Fruit fly (Drosophila melanogaster) whole organism, pupa: ENCODE data around the gene CG31126.

ENCODE experiments used
- CG10348 ChIP-seq: fragments of 200-800 bp; sonication (Bioruptor generic); IDR thresholded peaks from 2 replicates; pipeline ENCODE4 v1.3.6; 2022; ENCODE audit warnings: missing biosample characterization, missing genetic modification characterization
- CG12605 ChIP-seq: fragments of 200-800 bp; sonication (Bioruptor generic); IDR thresholded peaks from 2 replicates; pipeline ENCODE4 v1.3.6; 2022; ENCODE audit warnings: missing biosample characterization, missing genetic modification characterization
- CG13204 ChIP-seq: fragments of 200-800 bp; sonication (Bioruptor generic); optimal IDR thresholded peaks from 2 replicates; lab custom pipeline; 2018; ENCODE audit warnings: missing biosample characterization, mild to moderate bottlenecking, missing genetic modification characterization, moderate library complexity
- CG14655 ChIP-seq: fragments of 200-800 bp; sonication (Bioruptor generic); optimal IDR thresholded peaks from 3 replicates; lab custom pipeline; 2017; ENCODE audit warnings: mild to moderate bottlenecking, missing biosample characterization, missing genetic modification reagents, missing genetic modification characterization
- CG15710 ChIP-seq: fragments of 200-800 bp; sonication (Bioruptor generic); optimal IDR thresholded peaks from 2 replicates; lab custom pipeline; 2018; ENCODE audit warnings: missing biosample characterization, mild to moderate bottlenecking, missing genetic modification characterization, moderate library complexity
- CG17806 ChIP-seq: fragments of 200-800 bp; sonication (Bioruptor generic); optimal IDR thresholded peaks from 2 replicates; lab custom pipeline; 2018; ENCODE audit warnings: missing biosample characterization, mild to moderate bottlenecking, missing genetic modification characterization, moderate library complexity
- CG32121 ChIP-seq: fragments of 200-800 bp; sonication (Bioruptor generic); IDR thresholded peaks from 2 replicates; pipeline ENCODE4 v1.3.6; 2022; ENCODE audit warnings: missing biosample characterization, missing genetic modification characterization
- CG34367 ChIP-seq: fragments of 200-800 bp; sonication (Bioruptor generic); optimal IDR thresholded peaks from 2 replicates; lab custom pipeline; 2018; ENCODE audit warnings: missing biosample characterization, mild to moderate bottlenecking, missing genetic modification characterization
- CG4496 ChIP-seq: fragments of 200-800 bp; sonication (Bioruptor generic); IDR thresholded peaks from 3 replicates; pipeline ENCODE4 v1.3.6; 2022; ENCODE audit warnings: missing biosample characterization, missing genetic modification characterization
- CG8159 ChIP-seq: fragments of 200-800 bp; sonication (Bioruptor generic); optimal IDR thresholded peaks from 3 replicates; lab custom pipeline; 2018; ENCODE audit warnings: missing biosample characterization, mild to moderate bottlenecking, missing genetic modification characterization, moderate library complexity
- CG8301 ChIP-seq: fragments of 200-800 bp; sonication (Bioruptor generic); optimal IDR thresholded peaks from 2 replicates; lab custom pipeline; 2018; ENCODE audit warnings: missing biosample characterization, mild to moderate bottlenecking, missing genetic modification characterization
- CG9948 ChIP-seq: fragments of 200-800 bp; sonication (Bioruptor generic); optimal IDR thresholded peaks from 2 replicates; lab custom pipeline; 2018; ENCODE audit warnings: missing biosample characterization, mild to moderate bottlenecking, missing genetic modification characterization, moderate library complexity
- D1 ChIP-seq: fragments of 200-800 bp; sonication (Bioruptor generic); optimal IDR thresholded peaks from 2 replicates; lab custom pipeline; 2018; ENCODE audit warnings: missing biosample characterization, mild to moderate bottlenecking, missing genetic modification characterization, moderate library complexity
- EcR ChIP-seq: fragments of 200-800 bp; sonication (Bioruptor generic); optimal IDR thresholded peaks from 3 replicates; lab custom pipeline; 2019; ENCODE audit warnings: missing biosample characterization, missing genetic modification characterization, mild to moderate bottlenecking, moderate library complexity, missing genetic modification reagents
- Ets98B ChIP-seq: fragments of 200-800 bp; sonication (Bioruptor generic); IDR thresholded peaks from 2 replicates; pipeline ENCODE4 v1.3.6; 2022; ENCODE audit warnings: missing biosample characterization, missing genetic modification characterization
- Pif1A ChIP-seq: fragments of 200-800 bp; sonication (Bioruptor generic); optimal IDR thresholded peaks from 3 replicates; lab custom pipeline; 2016; ENCODE audit warnings: missing biosample characterization, missing genetic modification characterization
- Pif1B ChIP-seq: fragments of 200-800 bp; sonication (Bioruptor generic); optimal IDR thresholded peaks from 3 replicates; lab custom pipeline; 2016; ENCODE audit warnings: missing biosample characterization, missing genetic modification characterization
- Snoo ChIP-seq: fragments of 200-800 bp; sonication (Bioruptor generic); optimal IDR thresholded peaks from 3 replicates; lab custom pipeline; 2017; ENCODE audit warnings: missing biosample characterization, mild to moderate bottlenecking, missing genetic modification characterization, inconsistent platforms
- fd96Ca ChIP-seq: fragments of 200-800 bp; sonication (Bioruptor generic); IDR thresholded peaks from 3 replicates; pipeline ENCODE4 v1.3.6; 2022; ENCODE audit warnings: missing biosample characterization, missing genetic modification characterization
- gl ChIP-seq: fragments of 200-800 bp; sonication (Bioruptor generic); optimal IDR thresholded peaks from 2 replicates; lab custom pipeline; 2018; ENCODE audit warnings: missing biosample characterization, mild to moderate bottlenecking, missing genetic modification characterization
- rn ChIP-seq: fragments of 200-800 bp; sonication (Bioruptor generic); IDR thresholded peaks from 2 replicates; pipeline ENCODE4 v1.3.6; 2022; ENCODE audit warnings: missing biosample characterization, missing genetic modification characterization

The CG31126 gene

dm6 chr3R:24659173-24659846, at the start of gene CG31126:
TSS of gene CG31126 (plus strand) at chr3R:24659621.
- TF ChIP-seq CG34367 (tag; lab: Kevin White, UChicago) (no peak), CG17806 (no peak), CG10348 (GFP tag; lab: Robert Waterston, UW) (no peak), CG14655 (GFP tag; lab: Kevin White, UChicago) (no peak), fd96Ca (GFP tag; lab: Robert Waterston, UW) (no peak), Snoo (tag; lab: Kevin White, UChicago) (no peak), Ets98B (GFP tag; lab: Robert Waterston, UW) (no peak), CG9948 (tag; lab: Kevin White, UChicago) (no peak), Pif1B (GFP tag; lab: Kevin White, UChicago) (no peak), CG15710 (tag; lab: Kevin White, UChicago) (no peak), gl (no peak), D1 (tag; lab: Kevin White, UChicago) (no peak), CG12605 (GFP tag; lab: Robert Waterston, UW) (no peak), CG32121 (no peak), CG8301 (tag; lab: Kevin White, UChicago) (no peak), EcR (GFP tag; lab: Kevin White, UChicago) (no peak), CG13204 (GFP tag; lab: Kevin White, UChicago) (no peak), rn (GFP tag; lab: Robert Waterston, UW) (no peak), CG8159 (tag; lab: Kevin White, UChicago) (no peak), CG4496 (GFP tag; lab: Robert Waterston, UW) (no peak)

DNA sequence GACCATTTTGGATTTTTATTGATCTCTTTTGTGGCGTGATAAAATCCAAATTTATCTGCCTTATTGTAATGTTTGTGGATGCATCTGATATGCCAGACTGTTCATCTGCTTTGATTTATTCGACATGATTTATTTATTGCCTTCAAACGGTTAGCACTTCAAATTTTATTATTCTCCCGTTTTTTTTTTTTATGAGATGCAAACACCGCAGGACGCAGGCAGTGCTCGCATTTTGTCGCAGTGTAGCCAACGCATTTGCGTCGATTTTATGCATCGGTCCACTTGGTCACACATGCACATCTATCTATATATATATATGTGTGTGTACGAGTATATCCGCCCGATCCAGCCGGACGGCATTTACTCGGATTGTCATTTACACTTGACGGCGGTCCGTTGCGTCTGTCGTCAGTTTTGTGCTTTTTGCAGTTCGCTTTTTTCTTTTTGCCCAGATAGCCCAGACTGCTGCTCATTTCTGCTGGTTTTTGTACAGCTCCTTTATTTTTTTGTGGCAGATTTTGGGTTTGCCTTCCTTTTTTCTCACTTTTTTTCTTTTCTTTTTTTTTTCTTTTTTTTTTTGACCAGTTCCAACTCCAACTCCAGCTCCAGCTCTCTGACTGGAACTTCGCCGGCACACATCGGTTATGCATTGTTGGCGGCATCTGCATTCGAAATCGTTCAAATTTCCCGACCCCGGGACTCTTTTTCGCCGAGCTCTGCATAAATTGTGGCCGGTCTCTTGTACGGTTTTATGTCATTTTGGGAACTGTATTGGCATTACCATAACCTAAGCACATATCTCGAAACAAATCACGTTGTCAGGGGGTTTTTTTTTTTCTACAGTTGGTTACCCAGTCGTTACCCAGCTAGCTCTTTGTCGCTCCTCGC, 45.4 kb upstream of the CG31126 start:
- TF ChIP-seq gl (peak; percentile 71), CG12605 (GFP tag; lab: Robert Waterston, UW) (peak; percentile 89; the same call in 1 of the 2 replicates), CG34367 (tag; lab: Kevin White, UChicago) (peak; percentile 36), CG13204 (GFP tag; lab: Kevin White, UChicago) (peak; percentile 83), CG8301 (tag; lab: Kevin White, UChicago) (peak; percentile 10), CG17806 (peak; percentile 58), CG4496 (GFP tag; lab: Robert Waterston, UW) (peak; percentile 74), CG9948 (tag; lab: Kevin White, UChicago) (peak; percentile 32), EcR (GFP tag; lab: Kevin White, UChicago) (peak; percentile 18), Snoo (tag; lab: Kevin White, UChicago) (peak; percentile 84), CG8159 (tag; lab: Kevin White, UChicago) (peak; percentile 64), Pif1B (GFP tag; lab: Kevin White, UChicago) (peak; percentile 77), Pif1A (GFP tag; lab: Kevin White, UChicago) (peak; percentile 91), CG15710 (tag; lab: Kevin White, UChicago) (peak; percentile 60), rn (GFP tag; lab: Robert Waterston, UW) (peak; percentile 47; the same call in 1 of the 2 replicates), D1 (tag; lab: Kevin White, UChicago) (peak; percentile 25), CG14655 (GFP tag; lab: Kevin White, UChicago) (peak; percentile 25), Ets98B (GFP tag; lab: Robert Waterston, UW) (peak; percentile 73), CG10348 (GFP tag; lab: Robert Waterston, UW) (no peak), fd96Ca (GFP tag; lab: Robert Waterston, UW) (peak; percentile 53), CG32121 (peak; percentile 59; the same call in 1 of the 2 replicates)

DNA sequence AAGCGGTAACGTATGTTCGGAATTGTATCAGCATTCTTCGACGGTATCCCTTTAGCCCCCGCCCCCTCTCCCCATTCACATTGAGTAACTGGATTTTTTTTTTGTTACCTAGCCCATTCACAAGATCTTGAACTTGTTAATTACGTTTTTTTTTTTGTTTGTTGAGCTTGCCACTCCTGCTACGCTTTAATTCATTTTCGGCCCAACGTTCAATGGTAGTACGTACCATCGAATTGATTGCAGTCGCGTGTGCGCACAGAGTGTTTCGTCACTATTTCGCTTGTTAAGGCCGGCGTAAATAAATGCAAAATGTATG, 44.8 kb upstream of the CG31126 start:
- TF ChIP-seq CG10348 (GFP tag; lab: Robert Waterston, UW) (no peak), gl (no peak), Pif1A (GFP tag; lab: Kevin White, UChicago) (no peak), Snoo (tag; lab: Kevin White, UChicago) (no peak), EcR (GFP tag; lab: Kevin White, UChicago) (no peak)

DNA sequence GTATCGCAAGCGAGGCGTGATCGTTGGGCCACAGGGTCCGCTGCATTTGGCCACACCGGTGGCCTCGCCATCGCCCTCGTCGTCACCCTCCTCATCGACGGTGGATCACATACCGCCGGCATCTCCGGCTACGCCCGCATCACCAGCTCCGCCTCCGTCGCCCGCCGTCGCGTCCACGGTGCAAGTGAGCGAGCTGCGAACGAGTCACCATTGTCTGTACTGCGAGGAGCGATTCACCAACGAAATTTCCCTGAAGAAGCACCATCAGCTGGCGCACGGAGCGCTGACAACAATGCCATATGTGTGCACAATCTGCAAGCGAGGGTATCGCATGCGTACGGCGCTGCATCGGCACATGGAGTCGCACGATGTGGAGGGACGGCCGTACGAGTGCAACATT, 38.9 kb upstream of the CG31126 start:
- no peak for TF ChIP-seq CG15710 (tag; lab: Kevin White, UChicago)
- no peak for TF ChIP-seq rn (GFP tag; lab: Robert Waterston, UW)
- no peak for TF ChIP-seq EcR (GFP tag; lab: Kevin White, UChicago)
- TF ChIP-seq CG14655 (GFP tag; lab: Kevin White, UChicago) = no peak
- TF ChIP-seq CG13204 (GFP tag; lab: Kevin White, UChicago) = no peak
- TF ChIP-seq CG17806 = no peak
- TF ChIP-seq D1 (tag; lab: Kevin White, UChicago) = no peak
- TF ChIP-seq CG9948 (tag; lab: Kevin White, UChicago) = no peak
- no peak for TF ChIP-seq Pif1B (GFP tag; lab: Kevin White, UChicago)
- no peak for TF ChIP-seq CG10348 (GFP tag; lab: Robert Waterston, UW)
- no peak for TF ChIP-seq gl
- TF ChIP-seq CG34367 (tag; lab: Kevin White, UChicago) = no peak
- no peak for TF ChIP-seq CG8301 (tag; lab: Kevin White, UChicago)
- no peak for TF ChIP-seq Pif1A (GFP tag; lab: Kevin White, UChicago)
- TF ChIP-seq Ets98B (GFP tag; lab: Robert Waterston, UW) = no peak
- TF ChIP-seq CG12605 (GFP tag; lab: Robert Waterston, UW) = no peak
- no peak for TF ChIP-seq CG4496 (GFP tag; lab: Robert Waterston, UW)
- no peak for TF ChIP-seq fd96Ca (GFP tag; lab: Robert Waterston, UW)
- TF ChIP-seq CG32121 = no peak
